Fruit fly (Drosophila melanogaster): ENCODE data around the gene mfr.

DNA sequence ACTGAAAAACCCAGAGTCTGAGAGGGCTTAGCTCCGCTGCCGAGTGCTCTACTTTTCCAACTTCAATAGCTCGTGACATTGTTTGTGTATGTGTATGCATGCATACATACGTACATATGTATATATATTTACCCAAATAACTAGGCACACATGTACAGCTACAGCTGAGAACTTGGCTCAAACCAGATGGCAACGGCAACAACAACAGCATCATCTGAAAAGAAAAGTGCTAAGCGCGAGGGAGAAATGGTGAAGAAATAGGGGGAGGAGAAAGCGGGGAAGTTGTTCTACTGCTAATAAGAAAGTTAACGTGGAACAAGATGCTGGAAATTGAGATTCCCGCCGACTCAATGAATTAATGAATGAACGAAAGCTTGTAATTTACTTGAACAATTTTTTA, 12.5 kb upstream of the mfr start:
- TF ChIP-seq gl (tag; optimal IDR thresholded peaks at IDR 0.05) (no peak), Snoo (tag; optimal IDR thresholded peaks at IDR 0.05) (no peak), CG9948 (tag; optimal IDR thresholded peaks at IDR 0.05) (no peak), Ets98B (GFP tag; IDR thresholded peaks at IDR 0.05) (no peak), Pif1B (GFP tag; optimal IDR thresholded peaks at IDR 0.05) (no peak), CG34367 (tag; optimal IDR thresholded peaks at IDR 0.05) (no peak), CG8159 (tag; optimal IDR thresholded peaks at IDR 0.05) (no peak), CG14655 (GFP tag; optimal IDR thresholded peaks at IDR 0.05) (no peak), CG12605 (GFP tag; IDR thresholded peaks at IDR 0.05) (no peak)

Data from whole organism, pupa.